Fruit fly (Drosophila melanogaster): ENCODE measurements around the gene DNAlig3.

DNAlig3 gene

dm6 chr3R:12408160-12408559 is 6.5 kb upstream of the DNAlig3 start, which contains the start of gene CG5196 (continued):
- TF ChIP-seq knrl (GFP tag; IDR thresholded peaks at IDR 0.05; ENCODE audit: partially characterized antibody) (peak; percentile 66), CG12155 (GFP tag; optimal IDR thresholded peaks at IDR 0.05) (no peak), CHES-1-like (GFP tag; optimal IDR thresholded peaks at IDR 0.05) (peak; percentile 40), CG2120 (GFP tag; optimal IDR thresholded peaks at IDR 0.05) (peak; percentile 23), unpg (GFP tag; optimal IDR thresholded peaks at IDR 0.05) (peak; percentile 12), stc (GFP tag; IDR thresholded peaks at IDR 0.05) (0 out of 2 replicates have a peak, but pooled peaks have one; percentile 25), mirr (GFP tag; optimal IDR thresholded peaks at IDR 0.05) (no peak), trem (tag; optimal IDR thresholded peaks at IDR 0.05) (peak; percentile 76), tup (GFP tag; optimal IDR thresholded peaks at IDR 0.05) (no peak), E2f2 (GFP tag; IDR thresholded peaks at IDR 0.05) (peak; percentile 87), stwl (tag; optimal IDR thresholded peaks at IDR 0.05) (peak; percentile 94), tx (GFP tag; optimal IDR thresholded peaks at IDR 0.05) (no peak), bigmax (GFP tag; optimal IDR thresholded peaks at IDR 0.05) (peak; percentile 47), gro (GFP tag; optimal IDR thresholded peaks at IDR 0.05) (peak; percentile 32), CG16779 (GFP tag; IDR thresholded peaks at IDR 0.05) (peak; percentile 45; the same call in 1 of the 2 replicates), CG12942 (GFP tag; optimal IDR thresholded peaks at IDR 0.05) (no peak), mam (GFP tag; optimal IDR thresholded peaks at IDR 0.05) (no peak), MBD-R2 (GFP tag; IDR thresholded peaks at IDR 0.05) (peak; percentile 95), chinmo (GFP tag; IDR thresholded peaks at IDR 0.05; ENCODE audit: partially characterized antibody) (peak; percentile 67; the same call in 1 of the 4 replicates), sr (GFP tag; IDR thresholded peaks at IDR 0.05) (no peak), jumu (GFP tag; optimal IDR thresholded peaks at IDR 0.05) (peak; percentile 5), caup (GFP tag; optimal IDR thresholded peaks at IDR 0.05; ENCODE audit: severe bottlenecking) (peak; percentile 18), amos (GFP tag; IDR thresholded peaks at IDR 0.05; ENCODE audit: partially characterized antibody) (peak; percentile 76), wek (GFP tag; optimal IDR thresholded peaks at IDR 0.05) (peak; percentile 9), al (GFP tag; IDR thresholded peaks at IDR 0.05) (no peak), CG18476 (GFP tag; optimal IDR thresholded peaks at IDR 0.05) (no peak), CG14710 (tag; optimal IDR thresholded peaks at IDR 0.05) (peak; percentile 60), Dp (GFP tag; optimal IDR thresholded peaks at IDR 0.05) (peak; percentile 80), hbn (GFP tag; IDR thresholded peaks at IDR 0.05; ENCODE audit: partially characterized antibody) (peak; percentile 17; the same call in 1 of the 2 replicates), CG16813 (GFP tag; IDR thresholded peaks at IDR 0.05; ENCODE audit: partially characterized antibody) (peak; percentile 52; the same call in 2 of the 3 replicates), nmo (GFP tag; optimal IDR thresholded peaks at IDR 0.05) (peak; percentile 31), B-H2 (GFP tag; optimal IDR thresholded peaks at IDR 0.05) (peak; percentile 51), fu2 (GFP tag; optimal IDR thresholded peaks at IDR 0.05) (no peak), vnd (GFP tag; IDR thresholded peaks at IDR 0.05; ENCODE audit: partially characterized antibody) (peak; percentile 61; the same call in 2 of the 3 replicates), HLH4C (GFP tag; IDR thresholded peaks at IDR 0.05; ENCODE audit: partially characterized antibody) (peak; percentile 70), CG10979 (tag; optimal IDR thresholded peaks at IDR 0.05) (peak; percentile 11), Nf-YA (GFP tag; IDR thresholded peaks at IDR 0.05) (no peak), bbx (GFP tag; IDR thresholded peaks at IDR 0.05; ENCODE audit: partially characterized antibody) (peak; percentile 77), kah (GFP tag; optimal IDR thresholded peaks at IDR 0.05) (peak; percentile 17), insv (GFP tag; optimal IDR thresholded peaks at IDR 0.05) (peak in 1 of 2 experiments; percentile 53)

Data from whole organism, embryonic.